Worm (Caenorhabditis elegans) whole organism, L1 larva: ENCODE data around the gene micu-1.

Source experiments
- aha-1 ChIP-seq: fragments of 150-350 bp; optimal IDR thresholded peaks from 2 replicates; lab custom pipeline; 2014; ENCODE audit warnings: missing biosample characterization, missing genetic modification characterization
- blmp-1 ChIP-seq: fragments of 150-350 bp; optimal IDR thresholded peaks from 2 replicates; lab custom pipeline; 2014; ENCODE audit warnings: missing biosample characterization, missing genetic modification characterization
- ceh-63 ChIP-seq: fragments of 200-800 bp; sonication (Bioruptor generic); optimal IDR thresholded peaks from 2 replicates; lab custom pipeline; 2018; ENCODE audit warnings: mild to moderate bottlenecking, missing genetic modification characterization, missing compliant biosample characterization
- ceh-8 ChIP-seq: fragments of 200-800 bp; sonication (Bioruptor generic); optimal IDR thresholded peaks from 2 replicates; lab custom pipeline; 2018; ENCODE audit warnings: mild to moderate bottlenecking, missing genetic modification characterization, moderate library complexity, missing compliant biosample characterization
- ceh-88 ChIP-seq: fragments of 200-800 bp; sonication (Bioruptor generic); IDR thresholded peaks from 2 replicates; pipeline ENCODE4 v1.3.6; 2022; ENCODE audit warnings: missing genetic modification characterization, missing compliant biosample characterization
- ceh-90 ChIP-seq: sonication (generic microtip); optimal IDR thresholded peaks from 2 replicates; lab custom pipeline; 2016; ENCODE audit warnings: missing genetic modification characterization, missing compliant biosample characterization
- dpl-1 ChIP-seq, 3 experiments: fragments of 150-350 bp in 2 of 3; sonication (generic microtip) in 1 of 3; optimal IDR thresholded peaks; 2 replicates each; lab custom pipeline; 2014 to 2017; ENCODE audit warnings: missing biosample characterization in 3 of 3, missing genetic modification characterization in 3 of 3, missing genetic modification reagents in 3 of 3
- efl-1 ChIP-seq, 4 experiments: fragments of 150-350 bp; optimal IDR thresholded peaks in 3 of 4; peaks in 1 of 4; 1 replicate in 1 of 4; 2 replicates in 3 of 4; lab custom pipeline; 2014; ENCODE audit warnings: missing biosample characterization in 2 of 4, missing genetic modification characterization in 2 of 4, missing genetic modification reagents in 2 of 4
- efl-3 ChIP-seq: fragments of 200-800 bp; sonication (Bioruptor generic); optimal IDR thresholded peaks from 2 replicates; lab custom pipeline; 2018; ENCODE audit warnings: mild to moderate bottlenecking, missing genetic modification characterization, missing compliant biosample characterization
- egl-27 ChIP-seq, 2 experiments: fragments of 150-350 bp in 1 of 2; sonication (generic microtip); optimal IDR thresholded peaks; 3 replicates each; lab custom pipeline; 2017 to 2018; ENCODE audit warnings: missing biosample characterization in 2 of 2, missing genetic modification characterization in 2 of 2, missing genetic modification reagents in 2 of 2
- elt-2 ChIP-seq: sonication (generic microtip); optimal IDR thresholded peaks from 2 replicates; lab custom pipeline; 2016; ENCODE audit warnings: missing genetic modification characterization, mild to moderate bottlenecking, inconsistent platforms, missing compliant biosample characterization, missing genetic modification reagents
- elt-3 ChIP-seq, 6 experiments: fragments of 150-350 bp in 1 of 6; sonication (generic microtip); optimal IDR thresholded peaks; 2 replicates each; lab custom pipeline; 2017 to 2018; ENCODE audit warnings: missing biosample characterization in 6 of 6, missing genetic modification characterization in 6 of 6, inconsistent platforms in 1 of 6
- fos-1 ChIP-seq: fragments of 150-350 bp; optimal IDR thresholded peaks from 2 replicates; lab custom pipeline; 2014; ENCODE audit warnings: missing biosample characterization, missing genetic modification characterization
- hlh-17 ChIP-seq: fragments of 200-800 bp; sonication (Bioruptor generic); optimal IDR thresholded peaks from 2 replicates; lab custom pipeline; 2018; ENCODE audit warnings: missing genetic modification characterization, mild to moderate bottlenecking, missing compliant biosample characterization, moderate library complexity, borderline replicate concordance
- irx-1 ChIP-seq: sonication (generic microtip); optimal IDR thresholded peaks from 2 replicates; lab custom pipeline; 2016; ENCODE audit warnings: missing genetic modification characterization, missing compliant biosample characterization
- lin-13 ChIP-seq: fragments of 150-350 bp; optimal IDR thresholded peaks from 2 replicates; lab custom pipeline; 2014; ENCODE audit warnings: missing biosample characterization, missing genetic modification reagents, missing genetic modification characterization
- lin-14 ChIP-seq: fragments of 200-800 bp; sonication (Bioruptor generic); optimal IDR thresholded peaks from 2 replicates; lab custom pipeline; 2018; ENCODE audit warnings: mild to moderate bottlenecking, missing genetic modification characterization, moderate library complexity, missing compliant biosample characterization
- lin-35 ChIP-seq, 2 experiments: fragments of 150-350 bp; optimal IDR thresholded peaks; 2 replicates each; lab custom pipeline; 2014; ENCODE audit warnings: missing biosample characterization in 2 of 2, missing genetic modification characterization in 2 of 2, missing genetic modification reagents in 2 of 2
- lsy-2 ChIP-seq, 2 experiments: fragments of 150-350 bp; optimal IDR thresholded peaks; 2 replicates each; lab custom pipeline; 2014; ENCODE audit warnings: missing biosample characterization in 2 of 2, missing genetic modification characterization in 2 of 2
- mab-9 ChIP-seq: fragments of 200-800 bp; sonication (Bioruptor generic); IDR thresholded peaks from 2 replicates; pipeline ENCODE4 v1.3.6; 2022; ENCODE audit warnings: missing genetic modification reagents, missing genetic modification characterization, missing compliant biosample characterization
- mdl-1 ChIP-seq, 2 experiments: fragments of 150-350 bp; optimal IDR thresholded peaks; 2 replicates each; lab custom pipeline; 2014 to 2017; ENCODE audit warnings: missing biosample characterization in 2 of 2, missing genetic modification characterization in 2 of 2, inconsistent platforms in 1 of 2
- nhr-11 ChIP-seq: fragments of 150-350 bp; optimal IDR thresholded peaks from 2 replicates; lab custom pipeline; 2014; ENCODE audit warnings: missing biosample characterization, missing genetic modification characterization
- nhr-12 ChIP-seq: sonication (generic microtip); optimal IDR thresholded peaks from 2 replicates; lab custom pipeline; 2017; ENCODE audit warnings: missing biosample characterization, missing genetic modification characterization
- nhr-19 ChIP-seq: fragments of 200-800 bp; sonication (Bioruptor generic); conservative IDR thresholded peaks from 2 replicates; pipeline ENCODE4 v1.3.6; 2022; ENCODE audit warnings: missing genetic modification characterization, missing compliant biosample characterization
- nhr-71 ChIP-seq: sonication (generic microtip); optimal IDR thresholded peaks from 2 replicates; lab custom pipeline; 2016; ENCODE audit warnings: mild to moderate bottlenecking, missing genetic modification characterization, moderate library complexity, missing compliant biosample characterization
- nhr-85 ChIP-seq: sonication (generic microtip); peaks from one replicate; lab custom pipeline; 2016; ENCODE audit warnings: missing genetic modification characterization, inconsistent platforms, missing compliant biosample characterization
- pqm-1 ChIP-seq: sonication (generic microtip); optimal IDR thresholded peaks from 3 replicates; lab custom pipeline; 2017; ENCODE audit warnings: missing biosample characterization, missing genetic modification characterization
- rnt-1 ChIP-seq: sonication (generic microtip); optimal IDR thresholded peaks from 2 replicates; lab custom pipeline; 2016; ENCODE audit warnings: mild to moderate bottlenecking, missing genetic modification characterization, moderate library complexity, missing compliant biosample characterization
- skn-1 ChIP-seq: fragments of 150-350 bp; optimal IDR thresholded peaks from 2 replicates; lab custom pipeline; 2014; ENCODE audit warnings: missing biosample characterization, missing genetic modification characterization
- snu-23 ChIP-seq: sonication (generic microtip); optimal IDR thresholded peaks from 2 replicates; lab custom pipeline; 2016; ENCODE audit warnings: missing genetic modification characterization, missing compliant biosample characterization
- sptf-1 ChIP-seq: fragments of 150-350 bp; optimal IDR thresholded peaks from 2 replicates; lab custom pipeline; 2014; ENCODE audit warnings: missing biosample characterization, missing genetic modification characterization
- sup-37 ChIP-seq: fragments of 200-800 bp; sonication (Bioruptor generic); optimal IDR thresholded peaks from 2 replicates; lab custom pipeline; 2018; ENCODE audit warnings: mild to moderate bottlenecking, missing genetic modification characterization, missing compliant biosample characterization
- swsn-7 ChIP-seq: sonication (generic microtip); optimal IDR thresholded peaks from 2 replicates; lab custom pipeline; 2016; ENCODE audit warnings: missing genetic modification characterization, missing compliant biosample characterization
- unc-30 ChIP-seq: sonication (generic microtip); optimal IDR thresholded peaks from 2 replicates; lab custom pipeline; 2017; ENCODE audit warnings: missing biosample characterization, missing genetic modification characterization
- unc-62 ChIP-seq: fragments of 150-350 bp; optimal IDR thresholded peaks from 2 replicates; lab custom pipeline; 2014; ENCODE audit warnings: missing biosample characterization, missing genetic modification reagents, missing genetic modification characterization
- vab-15 ChIP-seq: sonication (generic microtip); optimal IDR thresholded peaks from 2 replicates; lab custom pipeline; 2017; ENCODE audit warnings: missing genotype, mild to moderate bottlenecking, missing genetic modification characterization, missing compliant biosample characterization
- xbp-1 ChIP-seq: sonication (generic microtip); optimal IDR thresholded peaks from 2 replicates; lab custom pipeline; 2016; ENCODE audit warnings: missing genetic modification characterization, missing compliant biosample characterization
- zag-1 ChIP-seq: fragments of 150-350 bp; optimal IDR thresholded peaks from 2 replicates; lab custom pipeline; 2014; ENCODE audit warnings: missing biosample characterization, missing genetic modification characterization

Gene micu-1

DNA sequence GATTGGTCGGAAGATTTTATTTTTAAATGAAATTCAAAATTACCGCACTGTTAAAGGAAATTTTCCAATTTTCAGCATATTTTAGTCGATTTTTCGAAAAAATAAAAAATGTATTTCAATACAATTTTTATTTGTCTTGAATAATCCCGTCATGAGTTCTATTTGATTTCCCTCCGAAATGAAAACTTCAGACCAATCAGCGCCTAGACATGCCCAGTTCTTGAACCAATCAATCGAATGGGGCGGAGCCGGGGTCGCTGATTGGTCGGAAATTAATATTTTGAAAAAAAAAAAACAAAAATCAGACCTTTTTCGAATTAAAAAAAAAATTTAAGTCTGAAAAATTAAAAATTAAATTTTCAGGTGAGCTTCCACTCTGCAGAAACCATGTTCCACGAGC is 11.9 kb downstream of the micu-1 start:
- no peak for TF ChIP-seq fos-1 (tag; lab: Kevin White, UChicago)
- TF ChIP-seq efl-3 (GFP tag; lab: Kevin White, UChicago): no peak
- TF ChIP-seq lin-35 (GFP tag; optimal IDR thresholded peaks at IDR 0.05; lab: Kevin White, UChicago): no peak
- no peak for TF ChIP-seq unc-30
- TF ChIP-seq aha-1 (tag; lab: Kevin White, UChicago): no peak
- no peak for TF ChIP-seq hlh-17 (GFP tag; lab: Kevin White, UChicago)
- no peak for TF ChIP-seq irx-1
- TF ChIP-seq nhr-12 (tag; lab: Kevin White, UChicago): no peak
- no peak for TF ChIP-seq pqm-1
- no peak for TF ChIP-seq ceh-63
- no peak for TF ChIP-seq sup-37 (GFP tag; lab: Kevin White, UChicago)
- no peak for TF ChIP-seq rnt-1 (tag; lab: Kevin White, UChicago)
- TF ChIP-seq mab-9: no peak

- TF ChIP-seq nhr-11 (tag; lab: Kevin White, UChicago) (no peak), blmp-1 (tag; lab: Kevin White, UChicago) (peak; percentile 17), mdl-1 (tag; optimal IDR thresholded peaks at IDR 0.05; lab: Kevin White, UChicago) (peak in 1 of 2 experiments; percentile 0), ceh-88 (GFP tag; lab: Robert Waterston, UW) (no peak), dpl-1 (GFP tag; optimal IDR thresholded peaks at IDR 0.05; lab: Kevin White, UChicago) (no peak), lin-35 (GFP tag; optimal IDR thresholded peaks at IDR 0.05; lab: Kevin White, UChicago) (peak in 1 of 2 experiments; percentile 20), nhr-19 (GFP tag; lab: Robert Waterston, UW) (no peak), lsy-2 (tag; optimal IDR thresholded peaks at IDR 0.05; lab: Kevin White, UChicago) (peak in 1 of 2 experiments; percentile 19), snu-23 (GFP tag; lab: Kevin White, UChicago) (peak; percentile 19), xbp-1 (tag; lab: Kevin White, UChicago) (no peak), nhr-71 (tag; lab: Kevin White, UChicago) (peak; percentile 25), efl-1 (optimal IDR thresholded peaks at IDR 0.05; lab: Kevin White, UChicago) (peak; percentile 0 to 7), efl-1 (GFP tag; optimal IDR thresholded peaks at IDR 0.05 in 1 of 2; lab: Kevin White, UChicago) (no peak)
- TF ChIP-seq, all 84 proteins: peak for 7
Measured at ce11 chrIV:13311331-13312034, 13.8 kb downstream of the micu-1 start.

DNA sequence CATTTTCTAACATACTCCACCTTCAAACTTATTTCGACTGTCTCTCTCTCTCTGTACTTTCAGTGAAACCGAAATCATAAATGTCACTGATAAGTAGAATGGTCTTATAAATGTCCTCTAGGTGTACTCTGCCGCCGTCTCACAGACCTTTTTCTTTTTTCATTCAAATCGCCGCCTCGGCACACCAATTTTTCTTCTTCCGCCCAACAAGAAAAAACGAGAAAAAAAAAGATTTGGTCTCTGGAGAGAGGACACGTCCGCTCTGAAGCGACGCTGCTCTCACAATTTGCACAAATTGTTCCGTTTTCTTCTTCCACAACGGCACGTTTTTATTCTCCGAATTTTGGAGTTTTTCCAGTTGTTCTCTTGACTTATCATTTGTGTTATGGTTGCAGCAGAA is 15.4 kb downstream of the micu-1 start:
- TF ChIP-seq skn-1 (tag; lab: Kevin White, UChicago): no peak
- TF ChIP-seq vab-15 (tag; lab: Kevin White, UChicago): no peak
- peak; percentile 78 for TF ChIP-seq lin-14 (GFP tag; lab: Kevin White, UChicago)

DNA sequence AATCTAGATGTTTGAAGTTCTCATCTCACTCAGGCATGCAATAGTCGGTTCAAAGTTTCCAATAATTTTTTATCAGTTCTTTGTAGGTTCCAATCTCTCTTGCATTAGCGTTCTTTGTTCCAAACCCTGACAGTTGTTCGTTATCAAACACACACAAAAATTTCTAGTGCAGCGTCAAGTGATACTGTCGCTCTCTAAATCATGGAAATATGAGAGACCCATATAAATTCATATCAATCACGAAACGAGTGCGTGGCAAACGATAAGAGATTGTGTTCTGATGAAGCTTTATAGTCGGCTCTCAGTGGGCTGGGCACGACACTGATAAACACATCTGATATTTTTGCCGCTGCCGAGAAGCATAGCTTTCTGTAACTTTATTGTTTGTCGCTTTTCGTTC is 16.5 kb downstream of the micu-1 start:
- TF ChIP-seq ceh-88 (GFP tag; lab: Robert Waterston, UW) (no peak), lin-35 (GFP tag; optimal IDR thresholded peaks at IDR 0.05; lab: Kevin White, UChicago) (peak in 1 of 2 experiments; percentile 6), pqm-1 (peak; percentile 1), nhr-85 (peak; percentile 40), nhr-12 (tag; lab: Kevin White, UChicago) (no peak), elt-2 (tag; lab: Kevin White, UChicago) (peak; percentile 95), ceh-90 (tag; lab: Kevin White, UChicago) (no peak), dpl-1 (GFP tag; optimal IDR thresholded peaks at IDR 0.05; lab: Kevin White, UChicago) (no peak), unc-62 (GFP tag; lab: Kevin White, UChicago) (no peak), efl-1 (optimal IDR thresholded peaks at IDR 0.05; lab: Kevin White, UChicago) (no peak), efl-1 (GFP tag; optimal IDR thresholded peaks at IDR 0.05 in 1 of 2; lab: Kevin White, UChicago) (peak in 1 of 2 experiments; percentile 3), nhr-71 (tag; lab: Kevin White, UChicago) (peak; percentile 26), lin-14 (GFP tag; lab: Kevin White, UChicago) (peak; percentile 3)

- TF ChIP-seq xbp-1 (tag; lab: Kevin White, UChicago) (no peak), lin-13 (GFP tag; lab: Kevin White, UChicago) (no peak), swsn-7 (tag; lab: Kevin White, UChicago) (no peak), zag-1 (tag; lab: Kevin White, UChicago) (no peak), lin-35 (GFP tag; optimal IDR thresholded peaks at IDR 0.05; lab: Kevin White, UChicago) (no peak), elt-2 (tag; lab: Kevin White, UChicago) (no peak), ceh-8 (no peak), sptf-1 (tag; lab: Kevin White, UChicago) (no peak), dpl-1 (GFP tag; optimal IDR thresholded peaks at IDR 0.05; lab: Kevin White, UChicago) (no peak), egl-27 (tag; optimal IDR thresholded peaks at IDR 0.05; lab: Kevin White, UChicago) (no peak), elt-3 (tag; optimal IDR thresholded peaks at IDR 0.05; lab: Kevin White, UChicago) (no peak)
- TF ChIP-seq, all 84 proteins: peak for 0
Measured at ce11 chrIV:13315344-13315743, 17.6 kb downstream of the micu-1 start, which contains the start of gene fat-1. fat-1 (plus strand) TSS chrIV:13315644.
